Worm (Caenorhabditis elegans): ENCODE results near the gene egl-21.

DNA sequence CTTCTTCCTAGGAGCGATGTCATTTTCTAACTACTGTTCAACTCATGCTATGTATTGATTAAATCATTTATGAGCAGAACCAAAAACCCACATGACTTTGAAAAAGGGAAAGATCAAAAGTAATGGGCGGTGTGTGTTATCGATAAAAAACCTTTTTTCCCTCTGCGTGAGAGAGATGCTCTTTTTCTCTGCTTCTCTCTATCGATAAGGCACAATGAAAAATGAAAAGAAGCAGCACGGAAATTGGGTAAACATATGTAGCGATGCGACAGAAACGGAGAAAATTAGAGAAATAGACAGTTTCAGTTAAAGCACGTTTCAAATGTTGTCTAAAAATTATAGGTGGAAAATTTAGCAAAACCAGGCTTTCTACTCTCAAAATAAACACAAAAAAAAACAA is 20.7 kb upstream of the egl-21 start:
- TF ChIP-seq ztf-11 (tag; optimal IDR thresholded peaks at IDR 0.05) (no peak), ama-1 (optimal IDR thresholded peaks at IDR 0.05) (peak; percentile 29), zag-1 (tag; optimal IDR thresholded peaks at IDR 0.05) (no peak), unc-39 (tag; optimal IDR thresholded peaks at IDR 0.05) (no peak)
